Worm (Caenorhabditis elegans): ENCODE data around the gene Y81G3A.1.

DNA sequence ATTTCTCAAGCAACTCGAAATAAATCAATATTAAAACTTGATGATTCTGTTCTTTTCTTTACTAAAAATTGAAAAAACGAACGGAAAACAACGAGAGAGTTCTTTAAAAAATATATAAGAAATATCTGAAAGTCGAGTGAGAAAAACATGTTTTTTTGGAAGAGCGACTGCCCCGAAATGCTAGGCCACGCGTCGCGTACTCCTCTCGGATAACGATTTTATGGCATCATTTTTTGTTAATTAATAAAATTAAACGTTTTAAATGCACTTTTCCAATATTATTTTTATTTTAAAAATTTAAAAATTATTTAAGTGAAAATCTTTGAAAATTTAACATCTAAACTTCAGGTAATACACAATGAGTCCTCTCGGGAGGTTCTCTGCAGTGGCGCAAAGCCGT, 33.4 kb upstream of the Y81G3A.1 start, which contains the start of gene gfm-1:
- TF ChIP-seq unc-39 (tag; optimal IDR thresholded peaks at IDR 0.05) = no peak
- no peak for TF ChIP-seq pha-4 (tag; optimal IDR thresholded peaks at IDR 0.05)
- TF ChIP-seq mep-1 (tag; optimal IDR thresholded peaks at IDR 0.05) = peak; percentile 20
- TF ChIP-seq lin-13 (tag; optimal IDR thresholded peaks at IDR 0.05) = no peak
- TF ChIP-seq elt-3 (tag; optimal IDR thresholded peaks at IDR 0.05) = no peak
- no peak for TF ChIP-seq nhr-12 (tag; optimal IDR thresholded peaks at IDR 0.05)
- TF ChIP-seq unc-62 (GFP tag; optimal IDR thresholded peaks at IDR 0.05) = no peak
- TF ChIP-seq snpc-4 (tag; optimal IDR thresholded peaks at IDR 0.05) = no peak
- TF ChIP-seq nhr-28 (tag; optimal IDR thresholded peaks at IDR 0.05) = no peak
- TF ChIP-seq sptf-1 (tag; optimal IDR thresholded peaks at IDR 0.05) = peak; percentile 61
- TF ChIP-seq sem-2 (GFP tag; optimal IDR thresholded peaks at IDR 0.05) = no peak
- no peak for TF ChIP-seq ham-2 (GFP tag; optimal IDR thresholded peaks at IDR 0.05)
- no peak for TF ChIP-seq ztf-11 (tag; optimal IDR thresholded peaks at IDR 0.05)
- no peak for TF ChIP-seq blmp-1 (tag; optimal IDR thresholded peaks at IDR 0.05)
